Worm (Caenorhabditis elegans) whole organism, late embryonic: ENCODE data around the gene mab-23.

Source experiments
- C08G9.2 ChIP-seq: sonication (generic microtip); optimal IDR thresholded peaks from 2 replicates; lab custom pipeline; 2016; ENCODE audit warnings: mild to moderate bottlenecking, missing genetic modification characterization, moderate library complexity, missing compliant biosample characterization
- C38D4.7 ChIP-seq: fragments of 200-800 bp; sonication (Bioruptor generic); optimal IDR thresholded peaks from 2 replicates; lab custom pipeline; 2018; ENCODE audit warnings: mild to moderate bottlenecking, missing genetic modification characterization, moderate library complexity, missing compliant biosample characterization
- K02D7.2 ChIP-seq: sonication (generic microtip); optimal IDR thresholded peaks from 2 replicates; lab custom pipeline; 2017; ENCODE audit warnings: mild to moderate bottlenecking, missing genetic modification characterization, missing compliant biosample characterization
- T23F11.4 ChIP-seq: fragments of 200-800 bp; sonication (Bioruptor generic); optimal IDR thresholded peaks from 2 replicates; lab custom pipeline; 2018; ENCODE audit warnings: mild to moderate bottlenecking, missing genetic modification characterization, missing compliant biosample characterization
- Y22D7AL.16 ChIP-seq: sonication (generic microtip); optimal IDR thresholded peaks from 2 replicates; lab custom pipeline; 2016; ENCODE audit warnings: missing genetic modification characterization, missing compliant biosample characterization
- ceh-14 ChIP-seq: sonication (generic microtip); optimal IDR thresholded peaks from 2 replicates; lab custom pipeline; 2016; ENCODE audit warnings: missing genotype, missing genetic modification characterization, missing compliant biosample characterization
- ceh-18 ChIP-seq: sonication (generic microtip); optimal IDR thresholded peaks from 2 replicates; lab custom pipeline; 2016; ENCODE audit warnings: missing genetic modification characterization, missing compliant biosample characterization
- ceh-2 ChIP-seq: sonication (generic microtip); optimal IDR thresholded peaks from 2 replicates; lab custom pipeline; 2016; ENCODE audit warnings: missing genotype, missing genetic modification characterization, missing compliant biosample characterization
- ceh-22 ChIP-seq: sonication (generic microtip); optimal IDR thresholded peaks from 2 replicates; lab custom pipeline; 2017; ENCODE audit warnings: missing biosample characterization, missing genetic modification characterization
- ceh-31 ChIP-seq: sonication (generic microtip); optimal IDR thresholded peaks from 2 replicates; lab custom pipeline; 2016; ENCODE audit warnings: missing genetic modification characterization, missing compliant biosample characterization
- ceh-34 ChIP-seq: sonication (generic microtip); optimal IDR thresholded peaks from 2 replicates; lab custom pipeline; 2016; ENCODE audit warnings: mild to moderate bottlenecking, missing genetic modification characterization, missing compliant biosample characterization
- ceh-9 ChIP-seq: sonication (generic microtip); optimal IDR thresholded peaks from 2 replicates; lab custom pipeline; 2016; ENCODE audit warnings: mild to moderate bottlenecking, missing genetic modification characterization, inconsistent platforms, missing compliant biosample characterization
- dmd-4 ChIP-seq: sonication (generic microtip); optimal IDR thresholded peaks from 2 replicates; lab custom pipeline; 2016; ENCODE audit warnings: borderline replicate concordance, missing genetic modification characterization, missing compliant biosample characterization
- elt-4 ChIP-seq: sonication (generic microtip); optimal IDR thresholded peaks from 2 replicates; lab custom pipeline; 2016; ENCODE audit warnings: missing genetic modification characterization, missing compliant biosample characterization
- ets-4 ChIP-seq: sonication (generic microtip); optimal IDR thresholded peaks from 2 replicates; lab custom pipeline; 2016; ENCODE audit warnings: missing genetic modification characterization, missing compliant biosample characterization
- fax-1 ChIP-seq: sonication (generic microtip); optimal IDR thresholded peaks from 2 replicates; lab custom pipeline; 2016; ENCODE audit warnings: missing genotype, missing genetic modification characterization, missing compliant biosample characterization
- gmeb-2 ChIP-seq: sonication (generic microtip); optimal IDR thresholded peaks from 2 replicates; lab custom pipeline; 2016; ENCODE audit warnings: missing genetic modification characterization, inconsistent platforms, missing compliant biosample characterization
- hlh-15 ChIP-seq: sonication (generic microtip); optimal IDR thresholded peaks from 2 replicates; lab custom pipeline; 2016; ENCODE audit warnings: missing genetic modification characterization, missing compliant biosample characterization
- lin-11 ChIP-seq: fragments of 200-800 bp; sonication (Bioruptor generic); optimal IDR thresholded peaks from 2 replicates; lab custom pipeline; 2018; ENCODE audit warnings: mild to moderate bottlenecking, missing genetic modification characterization, missing compliant biosample characterization
- nfya-1 ChIP-seq: sonication (generic microtip); optimal IDR thresholded peaks from 2 replicates; lab custom pipeline; 2017; ENCODE audit warnings: missing genetic modification characterization, mild to moderate bottlenecking, missing compliant biosample characterization, antibody characterized with exemption, moderate library complexity
- nhr-232 ChIP-seq: sonication (generic microtip); optimal IDR thresholded peaks from 2 replicates; lab custom pipeline; 2016; ENCODE audit warnings: missing genetic modification characterization, missing compliant biosample characterization
- pat-9 ChIP-seq: fragments of 200-800 bp; sonication (Bioruptor generic); optimal IDR thresholded peaks from 2 replicates; lab custom pipeline; 2018; ENCODE audit warnings: mild to moderate bottlenecking, missing genetic modification characterization, moderate library complexity, missing compliant biosample characterization
- pax-1 ChIP-seq: fragments of 150-350 bp; optimal IDR thresholded peaks from 2 replicates; lab custom pipeline; 2014; ENCODE audit warnings: missing biosample characterization, missing genetic modification characterization
- pha-2 ChIP-seq: sonication (generic microtip); optimal IDR thresholded peaks from 2 replicates; lab custom pipeline; 2017; ENCODE audit warnings: mild to moderate bottlenecking, missing genetic modification characterization, missing compliant biosample characterization
- pha-4 ChIP-seq: fragments of 150-350 bp; optimal IDR thresholded peaks from 2 replicates; lab custom pipeline; 2018; ENCODE audit warnings: missing biosample characterization, missing genetic modification reagents, missing genetic modification characterization
- pros-1 ChIP-seq: fragments of 150-350 bp; optimal IDR thresholded peaks from 2 replicates; lab custom pipeline; 2014; ENCODE audit warnings: missing biosample characterization, missing genetic modification reagents, missing genetic modification characterization
- ref-2 ChIP-seq: sonication (generic microtip); optimal IDR thresholded peaks from 2 replicates; lab custom pipeline; 2016; ENCODE audit warnings: missing genetic modification characterization, missing compliant biosample characterization
- rnt-1 ChIP-seq: sonication (generic microtip); optimal IDR thresholded peaks from 2 replicates; lab custom pipeline; 2016; ENCODE audit warnings: missing genetic modification characterization, missing compliant biosample characterization
- sdc-2 ChIP-seq: sonication (generic microtip); optimal IDR thresholded peaks from 2 replicates; lab custom pipeline; 2016; ENCODE audit warnings: missing genotype, missing genetic modification characterization, missing compliant biosample characterization
- sox-4 ChIP-seq: sonication (generic microtip); optimal IDR thresholded peaks from 2 replicates; lab custom pipeline; 2017; ENCODE audit warnings: mild to moderate bottlenecking, missing genetic modification characterization, inconsistent platforms, missing compliant biosample characterization
- syd-9 ChIP-seq: sonication (generic microtip); optimal IDR thresholded peaks from 2 replicates; lab custom pipeline; 2016; ENCODE audit warnings: mild to moderate bottlenecking, missing genetic modification characterization, moderate library complexity, missing compliant biosample characterization
- tbx-2 ChIP-seq: sonication (generic microtip); optimal IDR thresholded peaks from 2 replicates; lab custom pipeline; 2016; ENCODE audit warnings: missing genetic modification characterization, missing compliant biosample characterization
- unc-55 ChIP-seq: sonication (generic microtip); optimal IDR thresholded peaks from 2 replicates; lab custom pipeline; 2017; ENCODE audit warnings: missing biosample characterization, missing genetic modification reagents, missing genetic modification characterization
- zip-5 ChIP-seq: sonication (generic microtip); optimal IDR thresholded peaks from 2 replicates; lab custom pipeline; 2016; ENCODE audit warnings: missing genetic modification characterization, missing compliant biosample characterization
- ztf-16 ChIP-seq: sonication (generic microtip); optimal IDR thresholded peaks from 2 replicates; lab custom pipeline; 2017; ENCODE audit warnings: missing genetic modification characterization, missing compliant biosample characterization

Gene mab-23

DNA sequence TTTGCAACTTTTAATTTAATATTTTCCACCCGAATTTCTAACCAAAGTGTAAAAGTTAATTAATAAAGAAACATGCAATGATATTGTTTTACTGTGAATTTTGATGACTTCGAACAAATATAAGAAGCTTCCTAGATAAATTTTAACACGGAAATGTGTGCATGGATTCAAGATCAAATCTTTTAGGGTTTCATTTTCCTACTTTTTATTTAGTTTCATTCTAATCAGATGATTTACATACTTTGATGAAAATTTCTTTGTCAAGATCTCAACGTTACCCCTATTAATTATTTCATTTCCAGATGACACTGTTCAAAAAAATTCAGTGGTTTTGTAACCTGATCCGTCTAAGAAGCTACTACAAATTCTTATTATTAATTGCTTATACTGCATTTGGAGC lies 34.4 kb downstream of the mab-23 start, which contains the start of gene twk-12:
TSS of gene twk-12 (plus strand) at position 301 of the 400 bp plus-strand sequence.
- TF ChIP-seq sox-4 (tag; lab: Kevin White, UChicago) (no peak), pax-1 (tag; lab: Kevin White, UChicago) (no peak), rnt-1 (tag; lab: Kevin White, UChicago) (no peak), ceh-18 (tag; lab: Kevin White, UChicago) (no peak), C38D4.7 (GFP tag; lab: Kevin White, UChicago) (no peak), ceh-14 (tag; lab: Kevin White, UChicago) (no peak), pha-4 (tag; lab: Kevin White, UChicago) (no peak), ceh-34 (no peak), sdc-2 (tag; lab: Kevin White, UChicago) (no peak), fax-1 (tag; lab: Kevin White, UChicago) (no peak), unc-55 (GFP tag; lab: Kevin White, UChicago) (no peak), lin-11 (tag; lab: Kevin White, UChicago) (no peak), gmeb-2 (tag; lab: Kevin White, UChicago) (no peak), ceh-9 (tag; lab: Kevin White, UChicago) (no peak)

DNA sequence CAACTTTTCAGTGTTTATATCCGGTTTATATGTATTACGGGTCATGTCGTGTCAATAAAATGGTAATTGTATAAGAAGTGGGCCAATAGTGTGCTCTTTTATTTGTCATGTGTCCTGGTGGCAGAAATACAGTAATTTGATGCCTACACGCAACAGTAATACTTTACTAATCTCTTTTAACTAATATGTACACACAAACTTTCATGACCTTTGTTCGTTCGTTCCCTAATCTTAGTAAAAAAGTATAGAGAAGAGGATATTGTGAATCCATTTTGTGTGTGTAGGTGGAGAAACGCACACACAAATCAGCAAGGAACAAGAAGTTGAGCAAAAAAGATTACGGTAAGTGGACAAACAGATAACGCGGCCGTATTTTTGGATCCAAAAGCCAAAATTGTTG lies 38.0 kb downstream of the mab-23 start:
- no peak for TF ChIP-seq ceh-14 (tag; lab: Kevin White, UChicago)
- TF ChIP-seq ceh-34, result peak; percentile 61
- TF ChIP-seq, all 69 proteins: peak for 1

DNA sequence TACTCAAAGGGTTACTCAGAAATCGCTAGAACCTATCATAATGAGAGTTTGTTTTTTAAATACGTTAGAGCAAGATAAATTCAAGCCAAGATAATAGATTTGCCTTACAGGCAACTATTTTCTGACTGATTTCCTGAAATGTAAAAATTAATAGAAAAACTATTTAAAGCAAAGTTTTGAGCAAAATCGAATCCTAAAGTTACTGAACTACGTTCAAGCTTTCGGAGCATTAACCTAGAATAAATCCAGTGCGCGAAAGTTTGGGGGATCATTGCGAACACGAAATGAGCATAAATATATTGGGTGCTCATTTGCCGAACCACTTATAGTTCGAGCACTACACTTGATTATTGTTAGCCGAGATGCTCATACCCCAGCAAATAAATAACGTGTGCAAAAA lies 38.8 kb downstream of the mab-23 start, which contains the start of gene ceh-22:
TSS of gene ceh-22 (plus strand) at position 301 of the 400 bp plus-strand sequence.
- TF ChIP-seq ceh-22 (tag; lab: Kevin White, UChicago), result peak; percentile 74
- TF ChIP-seq unc-55 (GFP tag; lab: Kevin White, UChicago), result no peak

DNA sequence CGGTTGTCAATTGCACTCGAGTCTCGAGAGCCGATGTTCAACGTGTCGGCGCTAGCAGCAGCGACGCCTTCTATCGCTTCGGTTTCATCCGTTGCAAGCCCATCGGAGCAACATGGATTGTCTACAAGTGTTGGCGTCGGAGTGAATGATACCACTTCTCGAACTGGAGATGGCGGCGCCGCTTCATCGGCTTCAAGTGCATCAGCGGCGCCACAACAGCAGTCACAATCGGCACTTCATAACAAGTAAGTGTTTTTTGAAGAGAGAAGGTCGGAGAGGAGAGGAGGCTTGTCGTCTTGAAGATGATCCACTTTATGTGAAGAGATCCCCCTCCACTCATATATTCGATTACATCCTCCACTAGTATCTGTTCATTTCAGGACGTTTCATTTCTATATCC lies 39.7 kb downstream of the mab-23 start:
- TF ChIP-seq pat-9 (tag; lab: Kevin White, UChicago), result no peak
- TF ChIP-seq rnt-1 (tag; lab: Kevin White, UChicago), result no peak
- no peak for TF ChIP-seq hlh-15 (tag; lab: Kevin White, UChicago)
- TF ChIP-seq ref-2, result peak; percentile 31
- TF ChIP-seq ztf-16 (tag; lab: Kevin White, UChicago), result no peak
- no peak for TF ChIP-seq elt-4 (tag; lab: Kevin White, UChicago)
- no peak for TF ChIP-seq ceh-9 (tag; lab: Kevin White, UChicago)
- TF ChIP-seq Y22D7AL.16 (tag; lab: Kevin White, UChicago), result no peak
- TF ChIP-seq sdc-2 (tag; lab: Kevin White, UChicago), result no peak
- peak; percentile 22 for TF ChIP-seq ets-4 (tag; lab: Kevin White, UChicago)
- peak; percentile 48 for TF ChIP-seq tbx-2 (tag; lab: Kevin White, UChicago)
- TF ChIP-seq pha-2, result no peak
- no peak for TF ChIP-seq nhr-232 (tag; lab: Kevin White, UChicago)
- peak; percentile 30 for TF ChIP-seq ceh-34
- TF ChIP-seq C08G9.2 (tag; lab: Kevin White, UChicago), result peak; percentile 30
- TF ChIP-seq pros-1 (tag; lab: Kevin White, UChicago), result no peak
- no peak for TF ChIP-seq nfya-1 (tag; lab: Kevin White, UChicago)
- TF ChIP-seq K02D7.2 (tag; lab: Kevin White, UChicago), result no peak
- peak; percentile 100 for TF ChIP-seq ceh-22 (tag; lab: Kevin White, UChicago)
- TF ChIP-seq zip-5 (tag; lab: Kevin White, UChicago), result no peak
- no peak for TF ChIP-seq syd-9 (tag; lab: Kevin White, UChicago)
- TF ChIP-seq ceh-2 (tag; lab: Kevin White, UChicago), result no peak
- no peak for TF ChIP-seq dmd-4 (tag; lab: Kevin White, UChicago)
- no peak for TF ChIP-seq T23F11.4 (GFP tag; lab: Kevin White, UChicago)
- no peak for TF ChIP-seq ceh-31 (tag; lab: Kevin White, UChicago)
